Fruit fly (Drosophila melanogaster): ENCODE data around the gene GILT2.
A peak's percentile ranks its signal among the peaks of the same experiment; 100 is the strongest.

- no peak for TF ChIP-seq psq (GFP tag; optimal IDR thresholded peaks at IDR 0.05)
- TF ChIP-seq usp (GFP tag; optimal IDR thresholded peaks at IDR 0.05), result no peak
- no peak for TF ChIP-seq Hnf4 (GFP tag; optimal IDR thresholded peaks at IDR 0.05)
- no peak for TF ChIP-seq Abd-B (GFP tag; optimal IDR thresholded peaks at IDR 0.05)
- no peak for TF ChIP-seq Jra (GFP tag; optimal IDR thresholded peaks at IDR 0.05)
- peak in 1 of 2 experiments; percentile 1 for TF ChIP-seq dl (GFP tag; optimal IDR thresholded peaks at IDR 0.05; ENCODE audit: insufficient read depth in 1 of 2, partially characterized antibody in 2 of 2)
- TF ChIP-seq fru (GFP tag; optimal IDR thresholded peaks at IDR 0.05), result no peak
Observed at dm6 chr3R:23679911-23680336, 1.2 kb downstream of the GILT2 start, which contains the start of gene eIF3d1.

Measured in whole organism, wandering third instar larva.